Fruit fly (Drosophila melanogaster): ENCODE measurements around the gene CG34129.
A peak's percentile ranks its signal among the peaks of the same experiment; 100 is the strongest.

The CG34129 gene

DNA sequence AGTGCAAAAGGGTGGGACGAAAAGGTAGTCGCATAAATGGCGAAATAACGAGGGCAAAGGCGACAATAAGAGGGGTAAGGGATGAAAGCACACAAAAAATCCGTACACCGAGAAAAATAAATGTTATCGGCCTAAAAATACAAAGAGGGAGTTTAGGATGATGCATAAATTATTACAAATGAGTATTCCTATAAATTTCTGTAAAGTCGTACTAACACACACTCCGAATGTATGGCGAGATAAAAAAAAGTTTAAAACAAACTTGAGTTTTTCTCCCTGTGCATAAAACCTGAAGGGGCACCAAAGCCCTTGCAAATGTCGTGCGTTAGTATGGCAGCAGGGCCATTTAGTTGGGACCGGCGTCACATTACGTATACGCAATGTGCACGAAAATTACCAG lies 19.0 kb downstream of the CG34129 start (continued):
- no peak for TF ChIP-seq peb (GFP tag; IDR thresholded peaks at IDR 0.05)
- TF ChIP-seq CG2678 (tag; optimal IDR thresholded peaks at IDR 0.05): peak; percentile 82
- peak; percentile 17 for TF ChIP-seq Hsf (GFP tag; optimal IDR thresholded peaks at IDR 0.05)
- TF ChIP-seq CG6765 (GFP tag; optimal IDR thresholded peaks at IDR 0.05): peak; percentile 68
- no peak for TF ChIP-seq Mes4 (GFP tag; optimal IDR thresholded peaks at IDR 0.05)
- peak; percentile 43 for TF ChIP-seq CG10147 (GFP tag; optimal IDR thresholded peaks at IDR 0.05)
- no peak for TF ChIP-seq CG18262 (tag; optimal IDR thresholded peaks at IDR 0.05)
- no peak for TF ChIP-seq jigr1 (GFP tag; IDR thresholded peaks at IDR 0.05)
- TF ChIP-seq CG16863 (GFP tag; optimal IDR thresholded peaks at IDR 0.05): no peak
- no peak for TF ChIP-seq ERR (GFP tag; optimal IDR thresholded peaks at IDR 0.05)
- TF ChIP-seq CG3995 (GFP tag; optimal IDR thresholded peaks at IDR 0.05): no peak
- TF ChIP-seq hth (optimal IDR thresholded peaks at IDR 0.05): no peak
- TF ChIP-seq CG34422 (GFP tag; IDR thresholded peaks at IDR 0.05): no peak
- no peak for TF ChIP-seq ash1 (GFP tag; optimal IDR thresholded peaks at IDR 0.05)
- TF ChIP-seq fd102C (GFP tag; optimal IDR thresholded peaks at IDR 0.05): no peak
- peak; percentile 52 for TF ChIP-seq CG10543 (GFP tag; optimal IDR thresholded peaks at IDR 0.05)
- no peak for TF ChIP-seq grau (tag; optimal IDR thresholded peaks at IDR 0.05)
- peak; percentile 17 for TF ChIP-seq Ets97D (GFP tag; optimal IDR thresholded peaks at IDR 0.05)
- no peak; the same call in 2 of the 3 replicates for TF ChIP-seq Dbx (GFP tag; IDR thresholded peaks at IDR 0.05)
- no peak for TF ChIP-seq zen (tag; optimal IDR thresholded peaks at IDR 0.05)
- no peak for TF ChIP-seq Optix (GFP tag; IDR thresholded peaks at IDR 0.05)
- peak; percentile 15 for TF ChIP-seq CG12769 (tag; optimal IDR thresholded peaks at IDR 0.05)
- peak; percentile 38 for TF ChIP-seq org-1 (GFP tag; optimal IDR thresholded peaks at IDR 0.05)
- no peak for TF ChIP-seq CoRest (tag; optimal IDR thresholded peaks at IDR 0.05)
- TF ChIP-seq CG9932 (GFP tag; IDR thresholded peaks at IDR 0.05): peak; percentile 50
- TF ChIP-seq ssp (GFP tag; IDR thresholded peaks at IDR 0.05): no peak
- TF ChIP-seq Mrtf (GFP tag; IDR thresholded peaks at IDR 0.05): peak; percentile 30; the same call in 1 of the 3 replicates
- no peak for TF ChIP-seq Poxn (GFP tag; IDR thresholded peaks at IDR 0.05)
- peak in 1 of 2 experiments; percentile 50 for TF ChIP-seq Pdp1 (GFP tag; optimal IDR thresholded peaks at IDR 0.05)
- peak; percentile 54 for TF ChIP-seq Sox102F (GFP tag; optimal IDR thresholded peaks at IDR 0.05)
- peak; percentile 19 for TF ChIP-seq CG1233 (GFP tag; optimal IDR thresholded peaks at IDR 0.05)
- TF ChIP-seq cas (GFP tag; IDR thresholded peaks at IDR 0.05): 0 out of 2 replicates have a peak, but pooled peaks have one; percentile 8
- TF ChIP-seq MBD-R2 (GFP tag; IDR thresholded peaks at IDR 0.05): no peak
- no peak for TF ChIP-seq z (GFP tag; IDR thresholded peaks at IDR 0.05)
- peak; percentile 33 for TF ChIP-seq CG12659 (GFP tag; optimal IDR thresholded peaks at IDR 0.05)
- no peak for TF ChIP-seq CG8089 (GFP tag; optimal IDR thresholded peaks at IDR 0.05)
- TF ChIP-seq btn (GFP tag; optimal IDR thresholded peaks at IDR 0.05): no peak
- TF ChIP-seq CG18764 (GFP tag; optimal IDR thresholded peaks at IDR 0.05): peak; percentile 37
- TF ChIP-seq CG18599 (GFP tag; optimal IDR thresholded peaks at IDR 0.05): peak; percentile 88
- no peak for TF ChIP-seq NC2β (GFP tag; optimal IDR thresholded peaks at IDR 0.05)
- 0 out of 2 replicates have a peak, but pooled peaks have one; percentile 35 for TF ChIP-seq Awh (GFP tag; IDR thresholded peaks at IDR 0.05)
- 0 out of 2 replicates have a peak, but pooled peaks have one; percentile 41 for TF ChIP-seq E2f1 (GFP tag; IDR thresholded peaks at IDR 0.05)
- TF ChIP-seq CkIIα-i1 (GFP tag; IDR thresholded peaks at IDR 0.05): no peak
- TF ChIP-seq CG12219 (GFP tag; optimal IDR thresholded peaks at IDR 0.05): peak; percentile 21
- TF ChIP-seq gfzf (GFP tag; optimal IDR thresholded peaks at IDR 0.05): no peak
- TF ChIP-seq cad (GFP tag; optimal IDR thresholded peaks at IDR 0.05): no peak
- no peak for TF ChIP-seq pros (GFP tag; optimal IDR thresholded peaks at IDR 0.05)
- TF ChIP-seq stwl (tag; optimal IDR thresholded peaks at IDR 0.05): no peak
- peak; percentile 65 for TF ChIP-seq HHEX (GFP tag; optimal IDR thresholded peaks at IDR 0.05)
- no peak for TF ChIP-seq C15 (GFP tag; IDR thresholded peaks at IDR 0.05)
- TF ChIP-seq pzg (GFP tag; optimal IDR thresholded peaks at IDR 0.05): no peak
- TF ChIP-seq Abd-B (GFP tag; optimal IDR thresholded peaks at IDR 0.05): peak; percentile 53

All from whole organism, embryonic.